Fruit fly (Drosophila melanogaster) whole organism, embryonic: ENCODE results near the gene Cpr92A.

Experiments
- Atf3 ChIP-seq: fragments of 200-800 bp; sonication (Bioruptor generic); optimal IDR thresholded peaks from 3 replicates; lab custom pipeline; 2016; ENCODE audit warnings: missing biosample characterization, missing genetic modification characterization
- Bdp1 ChIP-seq: fragments of 200-800 bp; sonication (Bioruptor generic); optimal IDR thresholded peaks from 3 replicates; lab custom pipeline; 2016; ENCODE audit warnings: missing biosample characterization, missing genetic modification characterization
- Bteb2 ChIP-seq: fragments of 200-800 bp; sonication (Bioruptor generic); optimal IDR thresholded peaks from 2 replicates; lab custom pipeline; 2016; ENCODE audit warnings: missing biosample characterization, missing genetic modification characterization
- CG10274 ChIP-seq: fragments of 200-800 bp; sonication (Bioruptor generic); optimal IDR thresholded peaks from 3 replicates; lab custom pipeline; 2017; ENCODE audit warnings: missing biosample characterization, mild to moderate bottlenecking, missing genetic modification characterization
- CG10654 ChIP-seq: fragments of 200-800 bp; sonication (Bioruptor generic); optimal IDR thresholded peaks from 2 replicates; lab custom pipeline; 2016; ENCODE audit warnings: missing biosample characterization, missing genetic modification characterization
- CG11696 ChIP-seq: fragments of 200-800 bp; sonication (Bioruptor generic); IDR thresholded peaks from 2 replicates; pipeline ENCODE4 v1.3.6; 2022; ENCODE audit warnings: missing biosample characterization, missing genetic modification characterization
- CG12104 ChIP-seq: fragments of 200-800 bp; sonication (Bioruptor generic); optimal IDR thresholded peaks from 3 replicates; lab custom pipeline; 2016; ENCODE audit warnings: missing biosample characterization, missing genetic modification characterization
- CG13123 ChIP-seq: fragments of 200-800 bp; sonication (Bioruptor generic); optimal IDR thresholded peaks from 2 replicates; lab custom pipeline; 2016; ENCODE audit warnings: missing biosample characterization, missing genetic modification characterization
- CG13287 ChIP-seq: fragments of 200-800 bp; sonication (Bioruptor generic); IDR thresholded peaks from 2 replicates; pipeline ENCODE4 v1.3.6; 2022; ENCODE audit warnings: missing biosample characterization, missing genetic modification characterization; ENCODE audit not compliant: partially characterized antibody
- CG14050 ChIP-seq: fragments of 200-800 bp; sonication (Bioruptor generic); IDR thresholded peaks from 3 replicates; pipeline ENCODE4 v1.3.6; 2022; ENCODE audit warnings: missing biosample characterization, missing genetic modification characterization
- CG14667 ChIP-seq: fragments of 200-800 bp; sonication (Bioruptor generic); IDR thresholded peaks from 2 replicates; pipeline ENCODE4 v1.3.6; 2022; ENCODE audit warnings: missing biosample characterization, missing genetic modification characterization
- CG1647 ChIP-seq: fragments of 200-800 bp; sonication (Bioruptor generic); optimal IDR thresholded peaks from 3 replicates; lab custom pipeline; 2016; ENCODE audit warnings: missing biosample characterization, missing genetic modification characterization
- CG18262 ChIP-seq: fragments of 200-800 bp; optimal IDR thresholded peaks from 3 replicates; lab custom pipeline; 2019; ENCODE audit warnings: missing biosample characterization, mild to moderate bottlenecking, missing genetic modification characterization, moderate library complexity
- CG18476 ChIP-seq: fragments of 200-800 bp; sonication (Bioruptor generic); optimal IDR thresholded peaks from 2 replicates; lab custom pipeline; 2016; ENCODE audit warnings: missing biosample characterization, mild to moderate bottlenecking, missing genetic modification characterization
- CG18599 ChIP-seq: fragments of 200-800 bp; sonication (Bioruptor generic); optimal IDR thresholded peaks from 3 replicates; lab custom pipeline; 2017; ENCODE audit warnings: missing biosample characterization, missing genetic modification characterization, mild to moderate bottlenecking, moderate library complexity, missing genetic modification reagents
- CG18764 ChIP-seq: fragments of 200-800 bp; sonication (Bioruptor generic); optimal IDR thresholded peaks from 3 replicates; lab custom pipeline; 2016; ENCODE audit warnings: missing biosample characterization, missing genetic modification characterization
- CG2678 ChIP-seq: fragments of 200-800 bp; sonication (Bioruptor generic); optimal IDR thresholded peaks from 3 replicates; lab custom pipeline; 2019; ENCODE audit warnings: missing biosample characterization, mild to moderate bottlenecking, missing genetic modification characterization, moderate library complexity
- CG3281 ChIP-seq: fragments of 200-800 bp; sonication (Bioruptor generic); optimal IDR thresholded peaks from 3 replicates; lab custom pipeline; 2017; ENCODE audit warnings: missing biosample characterization, mild to moderate bottlenecking, missing genetic modification characterization
- CG42726 ChIP-seq: fragments of 200-800 bp; sonication (Bioruptor generic); IDR thresholded peaks from 2 replicates; pipeline ENCODE4 v1.3.6; 2022; ENCODE audit warnings: missing biosample characterization, missing genetic modification characterization; ENCODE audit not compliant: partially characterized antibody
- CG43689 ChIP-seq: fragments of 200-800 bp; sonication (Bioruptor generic); IDR thresholded peaks from 2 replicates; pipeline ENCODE4 v1.3.6; 2022; ENCODE audit warnings: missing biosample characterization, missing genetic modification characterization
- CG5245 ChIP-seq: fragments of 200-800 bp; sonication (Bioruptor generic); optimal IDR thresholded peaks from 3 replicates; lab custom pipeline; 2016; ENCODE audit warnings: missing biosample characterization, missing genetic modification characterization
- CG6272 ChIP-seq: fragments of 200-800 bp; sonication (Bioruptor generic); IDR thresholded peaks from 2 replicates; pipeline ENCODE4 v1.3.6; 2022; ENCODE audit warnings: missing biosample characterization, missing genetic modification characterization
- CG8359 ChIP-seq: fragments of 200-800 bp; sonication (Bioruptor generic); optimal IDR thresholded peaks from 2 replicates; lab custom pipeline; 2017; ENCODE audit warnings: missing biosample characterization, mild to moderate bottlenecking, missing genetic modification characterization, borderline replicate concordance
- CkIIα-i1 ChIP-seq: fragments of 200-800 bp; sonication (Bioruptor generic); IDR thresholded peaks from 2 replicates; pipeline ENCODE4 v1.3.6; 2022; ENCODE audit warnings: missing biosample characterization, missing genetic modification characterization
- Dip2 ChIP-seq: fragments of 200-800 bp; sonication (Bioruptor generic); IDR thresholded peaks from 2 replicates; pipeline ENCODE4 v1.3.6; 2022; ENCODE audit warnings: missing biosample characterization, missing genetic modification characterization
- HLH3B ChIP-seq: fragments of 200-800 bp; sonication (Bioruptor generic); IDR thresholded peaks from 2 replicates; pipeline ENCODE4 v1.3.6; 2022; ENCODE audit warnings: missing biosample characterization, missing genetic modification characterization
- HLH54F ChIP-seq: fragments of 200-800 bp; sonication (Bioruptor generic); optimal IDR thresholded peaks from 3 replicates; lab custom pipeline; 2016; ENCODE audit warnings: missing biosample characterization, missing genetic modification characterization
- HmgD ChIP-seq: fragments of 200-800 bp; sonication (Bioruptor generic); optimal IDR thresholded peaks from 3 replicates; lab custom pipeline; 2016; ENCODE audit warnings: missing biosample characterization, missing genetic modification characterization
- Meics ChIP-seq: fragments of 200-800 bp; sonication (Bioruptor generic); optimal IDR thresholded peaks from 2 replicates; lab custom pipeline; 2017; ENCODE audit warnings: missing biosample characterization, mild to moderate bottlenecking, missing genetic modification characterization
- Nf-YC ChIP-seq: fragments of 200-800 bp; optimal IDR thresholded peaks from 3 replicates; lab custom pipeline; 2019; ENCODE audit warnings: missing biosample characterization, mild to moderate bottlenecking, missing genetic modification characterization, moderate library complexity
- Ptx1 ChIP-seq: fragments of 200-800 bp; sonication (Bioruptor generic); IDR thresholded peaks from 2 replicates; pipeline ENCODE4 v1.3.6; 2022; ENCODE audit warnings: missing biosample characterization, missing genetic modification characterization
- ab ChIP-seq: fragments of 200-800 bp; sonication (Bioruptor generic); optimal IDR thresholded peaks from 2 replicates; lab custom pipeline; 2016; ENCODE audit warnings: missing biosample characterization, missing genetic modification characterization
- dpn ChIP-seq, 2 experiments: fragments of 200-800 bp; sonication (Bioruptor generic); optimal IDR thresholded peaks; 3 replicates each; lab custom pipeline; 2016; ENCODE audit warnings: missing biosample characterization in 2 of 2, missing genetic modification characterization in 2 of 2
- gce ChIP-seq: fragments of 200-800 bp; sonication (Bioruptor generic); IDR thresholded peaks from 3 replicates; pipeline ENCODE4 v1.3.6; 2022; ENCODE audit warnings: missing biosample characterization, missing genetic modification characterization
- grn ChIP-seq: fragments of 200-800 bp; sonication (Bioruptor generic); optimal IDR thresholded peaks from 3 replicates; lab custom pipeline; 2017; ENCODE audit warnings: missing biosample characterization, missing genetic modification characterization
- h ChIP-seq: fragments of >200 bp; optimal IDR thresholded peaks from 2 replicates; lab custom pipeline; 2017
- hth ChIP-seq: fragments of >200 bp; optimal IDR thresholded peaks from 2 replicates; lab custom pipeline; 2017; ENCODE audit warnings: inconsistent platforms
- insv ChIP-seq, 2 experiments: fragments of 200-800 bp; sonication (Bioruptor generic); optimal IDR thresholded peaks; 3 replicates each; lab custom pipeline; 2016 to 2018; ENCODE audit warnings: missing biosample characterization in 2 of 2, missing genetic modification characterization in 2 of 2
- lab ChIP-seq: fragments of 200-800 bp; sonication (Bioruptor generic); optimal IDR thresholded peaks from 3 replicates; lab custom pipeline; 2017; ENCODE audit warnings: missing biosample characterization, missing genetic modification characterization, mild to moderate bottlenecking, moderate library complexity, missing genetic modification reagents
- lilli ChIP-seq: fragments of 200-800 bp; sonication (Bioruptor generic); optimal IDR thresholded peaks from 3 replicates; lab custom pipeline; 2016; ENCODE audit warnings: missing biosample characterization, missing genetic modification characterization
- maf-S ChIP-seq: fragments of 200-800 bp; sonication (Bioruptor generic); optimal IDR thresholded peaks from 2 replicates; lab custom pipeline; 2016; ENCODE audit warnings: missing biosample characterization, missing genetic modification characterization
- odd ChIP-seq: fragments of 200-800 bp; sonication (Bioruptor generic); optimal IDR thresholded peaks from 2 replicates; lab custom pipeline; 2017; ENCODE audit warnings: missing biosample characterization, mild to moderate bottlenecking, missing genetic modification characterization
- onecut ChIP-seq: fragments of 200-800 bp; sonication (Bioruptor generic); IDR thresholded peaks from 2 replicates; pipeline ENCODE4 v1.3.6; 2022; ENCODE audit warnings: missing biosample characterization, missing genetic modification characterization
- pum ChIP-seq: fragments of 200-800 bp; sonication (Bioruptor generic); optimal IDR thresholded peaks from 2 replicates; lab custom pipeline; 2016; ENCODE audit warnings: missing biosample characterization, missing genetic modification characterization
- row ChIP-seq: fragments of 200-800 bp; sonication (Bioruptor generic); IDR thresholded peaks from 3 replicates; pipeline ENCODE4 v1.3.6; 2022; ENCODE audit warnings: missing biosample characterization, missing genetic modification characterization
- sisA ChIP-seq: fragments of 200-800 bp; sonication (Bioruptor generic); IDR thresholded peaks from 2 replicates; pipeline ENCODE4 v1.3.6; 2022; ENCODE audit warnings: missing biosample characterization, missing genetic modification characterization
- sr ChIP-seq: fragments of 200-800 bp; sonication (Bioruptor generic); IDR thresholded peaks from 3 replicates; pipeline ENCODE4 v1.3.6; 2022; ENCODE audit warnings: missing biosample characterization, missing genetic modification characterization
- ttk ChIP-seq: fragments of 200-800 bp; sonication (Bioruptor generic); IDR thresholded peaks from 2 replicates; pipeline ENCODE4 v2.1.2; 2022; ENCODE audit warnings: missing biosample characterization, missing genetic modification characterization
- tx ChIP-seq: fragments of 200-800 bp; sonication (Bioruptor generic); optimal IDR thresholded peaks from 2 replicates; lab custom pipeline; 2016; ENCODE audit warnings: missing biosample characterization, missing genetic modification characterization
- usp ChIP-seq: fragments of >200 bp; optimal IDR thresholded peaks from 2 replicates; lab custom pipeline; 2017; ENCODE audit warnings: missing biosample characterization, missing genetic modification characterization
- z ChIP-seq: fragments of 200-800 bp; sonication (Bioruptor generic); IDR thresholded peaks from 3 replicates; pipeline ENCODE4 v1.3.6; 2022; ENCODE audit warnings: missing biosample characterization, missing genetic modification characterization
- zen2 ChIP-seq: fragments of 200-800 bp; sonication (Bioruptor generic); IDR thresholded peaks from 3 replicates; pipeline ENCODE4 v1.3.6; 2022; ENCODE audit warnings: missing biosample characterization, missing genetic modification characterization; ENCODE audit not compliant: partially characterized antibody

The Cpr92A gene

DNA sequence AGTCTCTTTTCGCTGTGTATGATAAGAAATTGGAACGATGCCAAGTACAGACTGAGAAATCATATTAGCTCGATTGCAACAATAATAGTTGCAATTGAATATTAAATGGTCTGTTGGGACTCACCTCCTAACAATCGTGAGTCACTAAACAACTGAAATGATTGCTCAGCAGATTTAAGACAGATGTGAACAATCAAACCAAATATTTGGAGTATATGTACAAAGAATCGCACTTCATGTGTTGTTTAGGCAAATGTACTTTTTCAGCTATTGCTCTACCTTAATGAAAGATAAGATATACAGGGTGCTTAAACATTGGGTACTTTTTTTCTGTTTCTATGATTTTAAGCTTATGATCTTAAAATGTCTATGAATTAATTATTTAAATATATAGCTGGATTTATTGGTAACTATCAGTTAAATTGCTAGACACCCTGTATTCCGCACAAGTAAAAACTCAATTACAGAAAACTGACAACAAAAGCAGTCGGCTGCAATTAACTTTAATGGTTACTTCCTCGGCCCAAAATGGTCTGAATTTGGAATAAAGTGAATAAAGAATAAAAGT lies 42.8 kb upstream of the Cpr92A start (continued):
- TF ChIP-seq zen2 (GFP tag; lab: Robert Waterston, UW) (no peak), CG18764 (GFP tag; lab: Kevin White, UChicago) (peak; percentile 56), HLH54F (peak; percentile 16), CG13287 (GFP tag; lab: Robert Waterston, UW) (no peak), Bteb2 (GFP tag; lab: Kevin White, UChicago) (peak; percentile 80), tx (no peak), Nf-YC (tag; lab: Kevin White, UChicago) (peak; percentile 76), CG5245 (peak; percentile 46), gce (GFP tag; lab: Robert Waterston, UW) (peak; percentile 92), CG18599 (GFP tag; lab: Kevin White, UChicago) (peak; percentile 89), CG18262 (peak; percentile 87), pum (peak; percentile 41), CG42726 (GFP tag; lab: Robert Waterston, UW) (no peak), hth (lab: Kevin White, UChicago) (no peak), row (GFP tag; lab: Robert Waterston, UW) (peak; percentile 86), CG12104 (peak; percentile 83), CkIIα-i1 (GFP tag; lab: Robert Waterston, UW) (peak; percentile 58; the same call in 1 of the 2 replicates), CG1647 (GFP tag; lab: Kevin White, UChicago) (peak; percentile 60), odd (peak; percentile 87), lab (peak; percentile 94), maf-S (GFP tag; lab: Kevin White, UChicago) (peak; percentile 52), CG43689 (peak; percentile 84), Meics (GFP tag; lab: Kevin White, UChicago) (peak; percentile 90), CG2678 (tag; lab: Kevin White, UChicago) (peak; percentile 95), Ptx1 (GFP tag; lab: Robert Waterston, UW) (peak; percentile 83), CG6272 (GFP tag; lab: Robert Waterston, UW) (no peak), dpn (GFP tag; optimal IDR thresholded peaks at IDR 0.05; lab: Kevin White, UChicago) (peak; percentile 59 to 75), HmgD (no peak), CG3281 (GFP tag; lab: Kevin White, UChicago) (peak; percentile 91), z (GFP tag; lab: Robert Waterston, UW) (peak; percentile 56; the same call in 1 of the 3 replicates), CG13123 (GFP tag; lab: Kevin White, UChicago) (peak; percentile 49), CG10274 (GFP tag; lab: Kevin White, UChicago) (peak; percentile 58), h (lab: Kevin White, UChicago) (no peak), CG11696 (peak; percentile 90), CG18476 (GFP tag; lab: Kevin White, UChicago) (peak; percentile 62), sr (peak; percentile 57; the same call in 2 of the 3 replicates), Dip2 (GFP tag; lab: Robert Waterston, UW) (no peak), CG10654 (GFP tag; lab: Kevin White, UChicago) (peak; percentile 66), insv (GFP tag; optimal IDR thresholded peaks at IDR 0.05; lab: Kevin White, UChicago) (peak in 1 of 2 experiments; percentile 2), HLH3B (GFP tag; lab: Robert Waterston, UW) (peak; percentile 90), usp (GFP tag; lab: Kevin White, UChicago) (no peak), onecut (GFP tag; lab: Robert Waterston, UW) (peak; percentile 81), grn (GFP tag; lab: Kevin White, UChicago) (no peak), CG8359 (GFP tag; lab: Kevin White, UChicago) (peak; percentile 50), lilli (GFP tag; lab: Kevin White, UChicago) (peak; percentile 75), CG14050 (GFP tag; lab: Robert Waterston, UW) (peak; percentile 87), Bdp1 (peak; percentile 27), sisA (peak; percentile 59; the same call in 1 of the 2 replicates), CG14667 (GFP tag; lab: Robert Waterston, UW) (peak; percentile 63; the same call in 1 of the 2 replicates), ttk (peak; percentile 84), ab (GFP tag; lab: Kevin White, UChicago) (no peak), Atf3 (GFP tag; lab: Kevin White, UChicago) (no peak)
